Worm (Caenorhabditis elegans) whole organism, L4/young adult: Measurements from ENCODE around the gene srx-9.

Experiments
- dao-5 ChIP-seq: sonication (generic microtip); optimal IDR thresholded peaks from 2 replicates; lab custom pipeline; 2016; ENCODE audit warnings: missing genotype, missing genetic modification characterization, moderate library complexity, missing compliant biosample characterization
- him-1 ChIP-seq: sonication (generic microtip); optimal IDR thresholded peaks from 2 replicates; lab custom pipeline; 2016; ENCODE audit warnings: missing genotype, missing genetic modification reagents, missing genetic modification characterization, missing compliant biosample characterization

DNA sequence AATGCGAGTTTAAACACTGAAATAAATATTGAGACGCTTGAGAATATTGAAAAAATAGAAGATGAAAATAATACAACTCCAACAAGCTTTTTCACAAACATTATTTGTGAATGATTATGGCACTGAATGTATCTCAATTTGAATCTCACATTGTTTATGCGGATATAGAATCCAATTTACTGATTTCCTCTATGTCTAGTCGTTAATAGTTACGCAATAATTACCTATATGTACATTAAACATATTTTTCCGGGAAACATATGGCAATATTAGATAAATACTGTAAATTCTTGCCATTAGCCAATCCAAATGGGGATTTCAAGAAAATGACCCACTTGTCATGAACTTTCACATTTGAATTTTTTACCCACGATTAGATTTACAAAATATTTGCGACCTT, at the start of gene srx-9:
- TF ChIP-seq him-1 (tag; lab: Kevin White, UChicago) = no peak
- TF ChIP-seq dao-5 = no peak
